Worm (Caenorhabditis elegans): ENCODE data around the gene egas-1.

DNA sequence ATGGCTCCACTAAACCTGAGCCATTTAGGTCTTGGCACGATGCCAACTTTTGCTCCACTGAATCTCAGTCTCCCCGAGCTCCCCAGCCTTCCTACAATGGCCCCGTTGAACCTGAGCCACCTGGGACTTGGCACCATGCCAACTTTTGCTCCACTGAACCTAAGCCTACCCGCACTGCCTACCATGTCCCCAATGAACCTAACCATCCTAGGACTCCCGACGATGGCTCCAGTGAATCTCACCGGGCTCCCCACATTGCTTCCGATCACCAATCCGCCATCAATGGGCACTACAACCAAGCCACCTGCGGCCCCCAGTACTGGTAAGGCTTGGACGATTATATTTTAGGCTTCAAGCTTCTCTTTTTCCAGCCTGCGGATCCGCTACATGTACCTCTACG, 31.7 kb downstream of the egas-1 start:
- TF ChIP-seq ama-1 (optimal IDR thresholded peaks at IDR 0.05) (no peak), F13C5.2 (tag; optimal IDR thresholded peaks at IDR 0.05) (no peak)

Data from whole organism, early embryonic.